Fruit fly (Drosophila melanogaster): Measurements from ENCODE around the gene Npc2d.

Npc2d gene

DNA sequence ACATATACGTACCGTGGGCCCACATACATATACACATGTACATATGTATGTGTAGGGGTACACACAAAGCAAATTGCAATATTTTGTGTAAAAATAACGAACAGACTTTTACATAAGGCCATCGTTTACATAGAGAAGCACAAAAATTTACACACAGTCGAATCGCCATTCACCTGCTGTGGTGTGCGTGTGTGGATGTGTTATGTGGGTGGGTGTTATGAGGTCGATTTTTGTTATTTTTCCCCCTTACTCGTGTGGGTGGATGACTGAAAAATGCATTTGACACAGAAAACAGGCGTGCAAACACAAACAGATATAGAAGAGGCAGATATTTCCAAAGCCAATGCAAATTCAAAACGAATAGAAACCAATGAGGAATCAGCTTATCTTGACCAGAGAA is 39.2 kb upstream of the Npc2d start:
- TF ChIP-seq chinmo (GFP tag; IDR thresholded peaks at IDR 0.05; ENCODE audit: partially characterized antibody) (0 out of 4 replicates have a peak, but pooled peaks have one; percentile 13), chn (GFP tag; optimal IDR thresholded peaks at IDR 0.05) (no peak), CG3847 (GFP tag; IDR thresholded peaks at IDR 0.05) (0 out of 2 replicates have a peak, but pooled peaks have one; percentile 8), cg (GFP tag; optimal IDR thresholded peaks at IDR 0.05) (peak; percentile 25), CG14667 (GFP tag; IDR thresholded peaks at IDR 0.05) (no peak), Ets65A (GFP tag) (no peak), Dad (GFP tag; optimal IDR thresholded peaks at IDR 0.05) (no peak), Dek (tag; optimal IDR thresholded peaks at IDR 0.05) (no peak), Pdp1 (GFP tag; optimal IDR thresholded peaks at IDR 0.05) (peak in 1 of 2 experiments; percentile 8), CG10366 (GFP tag; IDR thresholded peaks at IDR 0.05) (no peak), CG10274 (GFP tag; optimal IDR thresholded peaks at IDR 0.05) (no peak), sr (GFP tag; IDR thresholded peaks at IDR 0.05) (peak; percentile 95), stwl (tag; optimal IDR thresholded peaks at IDR 0.05) (no peak), Med (GFP tag) (peak; percentile 48)

DNA sequence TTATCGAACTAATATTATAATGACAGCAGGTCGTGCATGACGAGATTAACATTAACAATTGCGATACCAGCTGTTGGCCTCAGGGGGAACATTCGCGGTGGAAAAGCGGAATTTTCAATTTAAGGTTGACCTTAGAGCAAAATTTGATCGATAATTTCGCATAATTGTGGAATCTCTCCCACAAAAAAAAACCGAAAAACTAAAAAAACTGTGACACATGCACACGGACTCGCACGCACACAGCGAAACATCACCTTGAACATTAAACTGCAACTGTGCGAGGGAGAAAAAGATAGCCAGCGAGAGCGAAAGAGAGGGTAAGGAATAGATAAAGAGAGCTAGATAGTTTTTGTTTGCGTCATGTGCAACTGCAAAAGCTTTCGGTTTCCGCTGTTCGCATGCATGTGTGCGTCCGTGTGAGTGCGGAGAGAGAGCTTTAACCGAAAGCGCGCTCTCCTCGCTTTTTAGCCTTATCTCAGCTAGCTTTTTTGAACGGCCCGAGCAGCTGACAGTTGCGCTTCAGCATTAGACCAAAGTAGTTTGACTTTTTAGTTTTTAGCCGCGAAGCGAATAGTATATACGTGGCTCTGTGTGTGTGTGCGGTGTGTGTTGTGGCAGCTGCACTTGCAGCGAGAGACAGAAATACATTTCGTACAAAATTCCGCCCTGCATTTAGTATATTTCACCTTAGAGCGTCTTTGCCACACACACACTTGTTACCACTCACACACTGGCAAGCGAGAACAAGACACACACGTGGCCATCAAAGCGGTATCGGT is 37.6 kb upstream of the Npc2d start:
- TF ChIP-seq en (GFP tag; optimal IDR thresholded peaks at IDR 0.05): no peak
- peak; percentile 27; the same call in 1 of the 3 replicates for TF ChIP-seq CG34224 (GFP tag; IDR thresholded peaks at IDR 0.05; ENCODE audit: partially characterized antibody)
- no peak for TF ChIP-seq so (GFP tag; IDR thresholded peaks at IDR 0.05)
- no peak for TF ChIP-seq Ssrp (tag; optimal IDR thresholded peaks at IDR 0.05)
- no peak for TF ChIP-seq CG33557 (GFP tag; optimal IDR thresholded peaks at IDR 0.05)
- TF ChIP-seq nerfin-1 (tag; optimal IDR thresholded peaks at IDR 0.05): no peak
- no peak for TF ChIP-seq tup (GFP tag; optimal IDR thresholded peaks at IDR 0.05)
- TF ChIP-seq row (GFP tag; IDR thresholded peaks at IDR 0.05): no peak
- no peak for TF ChIP-seq toy (GFP tag; IDR thresholded peaks at IDR 0.05)
- no peak for TF ChIP-seq CG15073 (GFP tag; optimal IDR thresholded peaks at IDR 0.05)
- TF ChIP-seq nom (GFP tag; optimal IDR thresholded peaks at IDR 0.05): peak; percentile 23
- no peak for TF ChIP-seq CG1792 (GFP tag; optimal IDR thresholded peaks at IDR 0.05)
- no peak; the same call in 2 of the 3 replicates for TF ChIP-seq HLH4C (GFP tag; IDR thresholded peaks at IDR 0.05; ENCODE audit: partially characterized antibody)
- no peak for TF ChIP-seq CG9609 (GFP tag; optimal IDR thresholded peaks at IDR 0.05)
- TF ChIP-seq danr (GFP tag; IDR thresholded peaks at IDR 0.05): no peak
- peak; percentile 40; the same call in 1 of the 3 replicates for TF ChIP-seq Dbx (GFP tag; IDR thresholded peaks at IDR 0.05)
- TF ChIP-seq CG16813 (GFP tag; IDR thresholded peaks at IDR 0.05; ENCODE audit: partially characterized antibody): no peak; the same call in 2 of the 3 replicates
- no peak for TF ChIP-seq CG10209 (GFP tag; optimal IDR thresholded peaks at IDR 0.05)
- TF ChIP-seq ara (GFP tag; IDR thresholded peaks at IDR 0.05): 0 out of 2 replicates have a peak, but pooled peaks have one; percentile 12
- peak; percentile 29; the same call in 1 of the 3 replicates for TF ChIP-seq Opbp (GFP tag; IDR thresholded peaks at IDR 0.05; ENCODE audit: partially characterized antibody)
- TF ChIP-seq ato (GFP tag; IDR thresholded peaks at IDR 0.05; ENCODE audit: partially characterized antibody): no peak
- no peak for TF ChIP-seq CG9797 (GFP tag; optimal IDR thresholded peaks at IDR 0.05)
- no peak for TF ChIP-seq tin (GFP tag; optimal IDR thresholded peaks at IDR 0.05)
- no peak for TF ChIP-seq CG3995 (GFP tag; optimal IDR thresholded peaks at IDR 0.05)
- no peak for TF ChIP-seq CG1024 (GFP tag; IDR thresholded peaks at IDR 0.05)
- TF ChIP-seq shn (GFP tag; optimal IDR thresholded peaks at IDR 0.05): no peak
- no peak for TF ChIP-seq mam (GFP tag; optimal IDR thresholded peaks at IDR 0.05)
- TF ChIP-seq pfk (GFP tag; optimal IDR thresholded peaks at IDR 0.05): no peak
- no peak for TF ChIP-seq CG4282 (GFP tag; optimal IDR thresholded peaks at IDR 0.05)
- no peak for TF ChIP-seq Side (GFP tag; optimal IDR thresholded peaks at IDR 0.05)
- no peak for TF ChIP-seq ssp (GFP tag; IDR thresholded peaks at IDR 0.05)
- TF ChIP-seq Neu2 (GFP tag; optimal IDR thresholded peaks at IDR 0.05; ENCODE audit: borderline replicate concordance): no peak
- TF ChIP-seq CG10274 (GFP tag; optimal IDR thresholded peaks at IDR 0.05): no peak
- no peak for TF ChIP-seq CG30431 (GFP tag; optimal IDR thresholded peaks at IDR 0.05)
- TF ChIP-seq ERR (GFP tag; optimal IDR thresholded peaks at IDR 0.05): no peak
